Worm (Caenorhabditis elegans): Measurements from ENCODE around the gene vps-32.1.

Gene vps-32.1

DNA sequence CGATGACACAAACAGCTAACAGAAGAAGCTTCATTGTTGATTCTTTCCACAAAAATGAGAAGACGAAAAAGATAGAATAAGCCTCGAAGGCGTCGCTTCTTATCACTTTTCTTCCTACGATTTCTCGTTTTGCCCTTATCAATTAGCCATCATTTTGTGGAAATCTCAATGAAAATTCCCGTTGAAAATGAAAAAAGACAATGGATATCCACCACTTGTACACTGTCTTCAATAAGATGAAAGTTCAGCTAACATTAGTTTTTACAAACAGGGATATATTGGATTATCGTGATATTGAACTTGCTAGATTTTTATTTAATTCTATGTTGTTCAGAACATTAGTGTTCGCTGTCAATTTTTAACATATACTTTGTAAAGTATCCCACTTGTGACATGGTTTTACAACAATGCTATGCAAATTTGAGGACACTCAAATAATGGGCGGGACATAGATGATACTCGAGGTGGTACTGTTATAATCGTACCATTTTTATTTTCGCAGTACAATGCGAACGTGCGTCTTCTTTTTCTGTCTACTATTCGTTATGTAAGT is 22.8 kb upstream of the vps-32.1 start, which contains the start of the genes F18C5.5 and F18C5.9:
Gene F18C5.5, minus strand, starts transcription at position 101 of the 553 bp plus-strand sequence.
Gene F18C5.9, plus strand, starts transcription at position 503 of the 553 bp plus-strand sequence.
- TF ChIP-seq ref-1 (GFP tag; conservative IDR thresholded peaks at IDR 0.05) (no peak), ztf-29 (GFP tag; IDR thresholded peaks at IDR 0.05) (no peak), ztf-23 (GFP tag; IDR thresholded peaks at IDR 0.05) (no peak)

DNA sequence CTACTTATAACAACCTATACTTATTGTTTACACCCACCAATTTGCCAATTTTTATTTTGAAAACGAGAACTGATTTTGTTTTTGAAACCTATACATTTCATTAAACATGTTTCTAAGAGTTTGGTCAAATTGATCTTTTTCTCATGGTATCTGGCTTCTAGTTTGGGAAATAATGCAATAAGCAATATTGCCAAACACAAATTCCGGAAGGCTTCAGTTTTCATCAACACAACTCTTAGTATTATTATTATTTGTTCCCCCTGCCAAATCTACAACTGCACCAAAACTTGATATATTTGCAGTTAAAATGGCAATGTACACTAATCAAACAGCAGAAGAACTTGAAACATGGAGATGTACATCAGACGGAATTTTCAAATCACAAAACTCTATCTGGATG is 20.8 kb upstream of the vps-32.1 start, which contains the start of gene sra-27:
Gene sra-27, plus strand, starts transcription at position 301 of the 400 bp plus-strand sequence.
- TF ChIP-seq cog-1 (tag; optimal IDR thresholded peaks at IDR 0.05) (no peak), T22C8.4 (GFP tag; IDR thresholded peaks at IDR 0.05) (no peak), flt-1 (GFP tag; IDR thresholded peaks at IDR 0.05) (no peak), med-1 (GFP tag; optimal IDR thresholded peaks at IDR 0.05; ENCODE audit: insufficient read depth) (no peak), ztf-23 (GFP tag; IDR thresholded peaks at IDR 0.05) (no peak), tab-1 (GFP tag; IDR thresholded peaks at IDR 0.05) (no peak), ref-1 (GFP tag; conservative IDR thresholded peaks at IDR 0.05) (no peak), ztf-29 (GFP tag; IDR thresholded peaks at IDR 0.05) (no peak), klf-2 (GFP tag; conservative IDR thresholded peaks at IDR 0.05) (no peak)

DNA sequence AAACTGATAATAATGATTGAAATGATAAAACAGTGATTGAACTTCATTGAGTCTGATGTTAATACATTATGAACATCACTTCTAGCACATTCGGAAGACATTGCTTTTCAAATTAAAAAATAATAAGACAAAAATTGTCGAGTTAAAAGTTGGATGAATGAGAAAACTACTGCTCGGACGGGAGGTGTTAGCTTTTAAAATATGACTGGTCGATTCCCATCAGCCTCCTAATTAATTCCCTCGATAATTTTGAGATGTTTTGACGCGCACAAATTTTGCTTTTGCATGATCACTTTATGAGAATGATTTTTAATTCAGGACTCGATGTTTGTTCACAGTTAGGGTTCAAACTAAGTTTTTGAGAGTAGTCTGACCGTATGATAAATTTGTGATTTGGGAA is 15.8 kb upstream of the vps-32.1 start, which contains the start of gene sra-28:
Gene sra-28, minus strand, starts transcription at position 101 of the 400 bp plus-strand sequence.
- TF ChIP-seq med-1 (GFP tag; optimal IDR thresholded peaks at IDR 0.05; ENCODE audit: insufficient read depth) (no peak), tab-1 (GFP tag; IDR thresholded peaks at IDR 0.05) (no peak)

DNA sequence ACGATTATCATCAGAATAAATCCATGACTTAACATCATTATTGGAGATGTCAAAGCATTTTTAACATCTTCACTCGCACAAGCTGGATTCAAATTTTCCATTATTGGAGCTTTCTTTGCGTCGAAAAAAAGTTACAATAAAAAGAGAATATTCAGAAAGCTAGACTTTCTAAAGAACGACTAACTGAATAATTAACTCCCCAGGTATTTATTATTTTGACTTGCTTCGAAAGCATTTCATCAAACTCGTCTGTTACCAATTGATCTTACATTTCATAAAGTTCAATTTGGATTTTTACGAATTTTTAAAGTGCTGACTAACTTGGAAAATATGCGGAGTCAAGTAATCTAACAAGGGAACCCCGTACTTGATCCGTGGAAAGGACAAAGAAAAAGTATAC is 13.9 kb upstream of the vps-32.1 start, which contains the start of gene sra-29:
Gene sra-29, minus strand, starts transcription at position 101 of the 400 bp plus-strand sequence.
- TF ChIP-seq ztf-23 (GFP tag; IDR thresholded peaks at IDR 0.05): no peak
- no peak for TF ChIP-seq klf-2 (GFP tag; conservative IDR thresholded peaks at IDR 0.05)
- TF ChIP-seq tab-1 (GFP tag; IDR thresholded peaks at IDR 0.05): no peak
- no peak for TF ChIP-seq flt-1 (GFP tag; IDR thresholded peaks at IDR 0.05)
- no peak for TF ChIP-seq T22C8.4 (GFP tag; IDR thresholded peaks at IDR 0.05)
- no peak for TF ChIP-seq ztf-29 (GFP tag; IDR thresholded peaks at IDR 0.05)
- no peak for TF ChIP-seq ref-1 (GFP tag; conservative IDR thresholded peaks at IDR 0.05)
- TF ChIP-seq cog-1 (tag; optimal IDR thresholded peaks at IDR 0.05): no peak
- no peak for TF ChIP-seq med-1 (GFP tag; optimal IDR thresholded peaks at IDR 0.05; ENCODE audit: insufficient read depth)

DNA sequence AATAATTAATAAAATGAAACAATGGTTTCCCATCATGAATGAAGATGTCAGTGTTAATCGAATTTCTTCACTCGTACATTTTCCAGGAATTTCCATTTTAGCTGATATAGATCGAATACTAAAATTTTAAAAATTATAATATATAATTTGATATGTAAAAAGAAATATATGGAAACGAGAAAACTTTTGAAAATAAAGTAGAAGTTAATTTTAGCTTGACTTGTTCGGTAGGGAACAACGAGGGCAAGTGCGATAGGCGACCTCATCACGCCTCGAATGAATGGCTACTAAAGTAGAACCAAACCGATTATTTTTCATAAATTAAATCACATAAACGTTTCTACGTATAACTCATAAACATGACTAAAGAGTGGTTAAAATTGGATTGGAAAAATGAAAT is 11.1 kb upstream of the vps-32.1 start, which contains the start of gene sra-31:
Gene sra-31, minus strand, starts transcription at position 101 of the 400 bp plus-strand sequence.
- TF ChIP-seq ztf-23 (GFP tag; IDR thresholded peaks at IDR 0.05): no peak
- TF ChIP-seq med-1 (GFP tag; optimal IDR thresholded peaks at IDR 0.05; ENCODE audit: insufficient read depth): no peak
- TF ChIP-seq cog-1 (tag; optimal IDR thresholded peaks at IDR 0.05): no peak
- no peak for TF ChIP-seq klf-2 (GFP tag; conservative IDR thresholded peaks at IDR 0.05)

DNA sequence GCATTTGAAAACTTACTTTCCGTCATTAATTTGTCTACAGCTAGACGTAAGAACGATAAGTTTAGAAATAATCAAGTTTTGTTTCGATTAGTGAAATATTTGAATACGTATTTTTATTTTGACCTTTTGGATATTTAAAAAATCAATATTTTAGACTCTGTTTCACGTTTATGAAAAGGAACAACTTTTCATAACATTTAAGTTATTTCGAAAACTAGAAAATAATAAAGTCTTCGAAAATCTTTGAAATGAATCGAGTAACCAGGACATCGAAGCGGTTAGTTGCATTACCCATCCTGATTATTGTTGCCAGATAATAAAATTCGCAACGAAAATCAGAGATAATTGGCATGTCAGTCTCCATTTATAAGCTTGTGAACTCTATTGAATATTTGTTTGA is 8.3 kb upstream of the vps-32.1 start, which contains the start of gene C56C10.6:
Gene C56C10.6, minus strand, starts transcription at position 101 of the 400 bp plus-strand sequence.
- TF ChIP-seq med-1 (GFP tag; optimal IDR thresholded peaks at IDR 0.05; ENCODE audit: insufficient read depth) (no peak), tab-1 (GFP tag; IDR thresholded peaks at IDR 0.05) (no peak), ztf-29 (GFP tag; IDR thresholded peaks at IDR 0.05) (no peak)

DNA sequence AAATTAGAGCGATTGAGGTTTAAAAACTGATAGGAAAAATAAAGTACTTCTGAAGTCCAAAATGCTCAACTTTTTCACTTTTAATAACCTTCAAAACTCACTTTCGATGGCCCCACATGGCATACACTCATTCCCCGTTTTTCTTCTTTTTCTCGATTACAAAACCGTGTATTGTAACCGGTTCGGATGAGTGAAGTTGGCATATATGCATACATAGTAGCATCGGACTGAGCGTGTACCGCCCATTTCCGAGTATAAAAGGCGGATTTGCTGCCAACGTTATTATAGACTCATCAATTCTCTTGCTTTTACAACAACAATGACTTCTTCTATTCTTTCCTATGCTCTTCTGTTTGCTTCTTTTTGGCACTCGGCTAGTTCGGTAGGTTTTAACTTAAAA is 6.8 kb upstream of the vps-32.1 start, which contains the start of gene C56C10.4:
Gene C56C10.4, plus strand, starts transcription at position 301 of the 400 bp plus-strand sequence.
- TF ChIP-seq klf-2 (GFP tag; conservative IDR thresholded peaks at IDR 0.05): no peak
- no peak for TF ChIP-seq cog-1 (tag; optimal IDR thresholded peaks at IDR 0.05)
- TF ChIP-seq tab-1 (GFP tag; IDR thresholded peaks at IDR 0.05): no peak
- no peak for TF ChIP-seq ztf-23 (GFP tag; IDR thresholded peaks at IDR 0.05)
- no peak for TF ChIP-seq med-1 (GFP tag; optimal IDR thresholded peaks at IDR 0.05; ENCODE audit: insufficient read depth)
- no peak for TF ChIP-seq ref-1 (GFP tag; conservative IDR thresholded peaks at IDR 0.05)
- TF ChIP-seq ztf-29 (GFP tag; IDR thresholded peaks at IDR 0.05): no peak
- no peak for TF ChIP-seq T22C8.4 (GFP tag; IDR thresholded peaks at IDR 0.05)
- no peak for TF ChIP-seq flt-1 (GFP tag; IDR thresholded peaks at IDR 0.05)

DNA sequence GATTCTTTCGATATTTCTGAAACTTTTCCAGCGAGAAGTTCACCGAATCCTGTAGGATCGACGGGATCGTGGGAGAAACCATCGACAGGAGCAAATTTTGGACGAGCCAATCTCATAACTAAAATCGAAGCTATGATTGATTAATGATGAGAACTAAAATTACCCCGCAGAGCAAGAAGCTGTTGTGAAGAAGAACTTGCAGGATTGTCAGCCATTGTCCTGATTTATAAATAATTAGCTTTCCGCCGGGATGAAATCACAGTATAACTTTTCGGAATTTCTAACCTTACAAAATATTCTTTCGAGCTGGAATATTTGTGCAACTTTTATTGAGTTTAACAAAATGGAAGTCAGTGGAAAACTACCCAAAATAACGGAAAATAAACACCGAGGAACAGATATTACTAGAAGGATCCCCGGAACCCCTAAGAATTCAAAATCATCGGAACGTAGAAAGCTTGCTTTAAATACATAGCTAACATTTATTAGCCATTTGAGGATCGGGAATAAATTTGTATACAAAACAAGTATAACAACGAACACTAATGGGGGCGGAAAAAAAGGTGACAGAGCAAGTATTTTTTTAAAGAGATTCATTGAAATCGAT is 2.1 kb upstream of the vps-32.1 start, which contains the start of gene C56C10.7:
Gene C56C10.7, minus strand, starts transcription at position 312 of the 607 bp plus-strand sequence.
- TF ChIP-seq flt-1 (GFP tag; IDR thresholded peaks at IDR 0.05) (0 out of 2 replicates have a peak, but pooled peaks have one; percentile 14), ref-1 (GFP tag; conservative IDR thresholded peaks at IDR 0.05) (no peak), ztf-29 (GFP tag; IDR thresholded peaks at IDR 0.05) (no peak), ztf-23 (GFP tag; IDR thresholded peaks at IDR 0.05) (no peak), T22C8.4 (GFP tag; IDR thresholded peaks at IDR 0.05) (no peak), med-1 (GFP tag; optimal IDR thresholded peaks at IDR 0.05; ENCODE audit: insufficient read depth) (no peak), cog-1 (tag; optimal IDR thresholded peaks at IDR 0.05) (no peak)

DNA sequence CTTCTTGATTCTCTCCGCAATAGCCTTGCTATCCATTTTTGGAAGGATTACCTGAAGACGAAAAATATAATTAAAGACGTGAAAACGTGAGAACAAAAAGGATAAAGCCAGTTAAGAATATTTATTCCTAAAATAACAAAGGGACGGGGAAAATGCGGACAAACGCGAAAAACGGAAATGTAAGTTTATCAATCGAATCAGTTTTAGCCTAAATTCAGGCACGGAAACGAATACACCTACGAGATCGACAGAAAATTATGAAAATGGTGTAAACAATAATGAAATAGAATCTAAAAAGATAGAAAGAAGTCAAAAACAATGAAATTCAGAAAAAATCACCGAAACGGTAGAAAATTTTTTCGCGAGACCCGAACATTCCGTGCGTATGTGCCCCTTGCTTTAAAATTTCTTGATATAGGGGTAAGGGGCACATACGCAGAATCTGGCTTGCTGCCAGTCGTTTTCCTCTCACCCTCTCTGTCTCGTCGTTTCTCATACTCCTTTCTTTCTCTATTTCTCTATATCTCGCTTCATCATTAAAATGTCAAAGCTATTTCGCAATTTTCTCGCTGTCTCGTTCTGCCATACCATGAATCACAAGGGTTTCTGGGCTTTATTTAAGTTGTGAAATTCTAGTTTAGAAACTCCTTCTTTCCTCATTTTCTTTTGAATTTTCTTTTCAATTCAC is 759 bp upstream of the vps-32.1 start, which contains the start of gene icd-1:
Gene icd-1, minus strand, starts transcription at position 51 of the 688 bp plus-strand sequence.
- TF ChIP-seq ztf-29 (GFP tag; IDR thresholded peaks at IDR 0.05) (peak; percentile 73), klf-2 (GFP tag; conservative IDR thresholded peaks at IDR 0.05) (no peak), ref-1 (GFP tag; conservative IDR thresholded peaks at IDR 0.05) (no peak), T22C8.4 (GFP tag; IDR thresholded peaks at IDR 0.05) (no peak), med-1 (GFP tag; optimal IDR thresholded peaks at IDR 0.05; ENCODE audit: insufficient read depth) (peak; percentile 36), ztf-23 (GFP tag; IDR thresholded peaks at IDR 0.05) (peak; percentile 100), cog-1 (tag; optimal IDR thresholded peaks at IDR 0.05) (peak; percentile 84), flt-1 (GFP tag; IDR thresholded peaks at IDR 0.05) (0 out of 2 replicates have a peak, but pooled peaks have one; percentile 61), tab-1 (GFP tag; IDR thresholded peaks at IDR 0.05) (no peak)
